Worm (Caenorhabditis elegans): Measurements from ENCODE around the gene lsm-4.

lsm-4 gene

DNA sequence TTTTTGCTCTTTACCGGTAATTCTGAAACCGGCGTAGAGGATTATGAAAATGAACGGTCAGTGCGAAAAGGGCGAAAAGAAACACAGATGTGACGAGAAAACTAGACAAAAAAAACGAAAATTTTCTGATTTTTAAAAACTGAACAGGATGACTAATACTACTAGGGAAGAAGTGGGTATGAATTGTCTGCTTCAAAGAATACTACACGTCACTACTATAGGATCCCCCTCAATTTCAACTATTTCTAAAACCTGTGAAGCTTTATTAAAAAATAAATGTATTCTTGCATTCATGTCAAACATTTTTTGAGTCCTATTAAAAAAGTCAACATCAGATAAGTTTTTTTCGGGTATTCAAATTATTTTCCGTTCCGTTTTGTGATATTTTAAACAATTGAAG is 28.9 kb downstream of the lsm-4 start:
- TF ChIP-seq nhr-232 (tag; optimal IDR thresholded peaks at IDR 0.05) (no peak), odd-2 (tag; optimal IDR thresholded peaks at IDR 0.05) (no peak), unc-42 (tag; optimal IDR thresholded peaks at IDR 0.05) (no peak), elt-2 (tag; optimal IDR thresholded peaks at IDR 0.05) (no peak), T23F11.4 (GFP tag; optimal IDR thresholded peaks at IDR 0.05) (no peak), lim-6 (tag; optimal IDR thresholded peaks at IDR 0.05) (no peak)

ce11 chrII:7217047-7217446 is 35.9 kb downstream of the lsm-4 start, which contains the start of gene E04F6.10:
Gene E04F6.10 (minus strand): TSS chrII:7217147.
- no peak for TF ChIP-seq nhr-11 (tag; optimal IDR thresholded peaks at IDR 0.05)
- TF ChIP-seq pag-3 (tag; optimal IDR thresholded peaks at IDR 0.05; ENCODE audit: borderline replicate concordance), result no peak
- no peak for TF ChIP-seq ceh-24 (tag; optimal IDR thresholded peaks at IDR 0.05)
- no peak for TF ChIP-seq K02D7.2 (tag; optimal IDR thresholded peaks at IDR 0.05)
- TF ChIP-seq unc-3 (GFP tag; conservative IDR thresholded peaks at IDR 0.05), result no peak
- TF ChIP-seq unc-3 (tag; optimal IDR thresholded peaks at IDR 0.05), result no peak
- no peak for TF ChIP-seq sdc-2 (tag; optimal IDR thresholded peaks at IDR 0.05)
- TF ChIP-seq ceh-9 (tag; optimal IDR thresholded peaks at IDR 0.05), result no peak
- TF ChIP-seq elt-4 (tag; optimal IDR thresholded peaks at IDR 0.05), result no peak
- no peak for TF ChIP-seq pros-1 (tag; optimal IDR thresholded peaks at IDR 0.05)
- no peak for TF ChIP-seq fkh-10 (GFP tag; optimal IDR thresholded peaks at IDR 0.05)

DNA sequence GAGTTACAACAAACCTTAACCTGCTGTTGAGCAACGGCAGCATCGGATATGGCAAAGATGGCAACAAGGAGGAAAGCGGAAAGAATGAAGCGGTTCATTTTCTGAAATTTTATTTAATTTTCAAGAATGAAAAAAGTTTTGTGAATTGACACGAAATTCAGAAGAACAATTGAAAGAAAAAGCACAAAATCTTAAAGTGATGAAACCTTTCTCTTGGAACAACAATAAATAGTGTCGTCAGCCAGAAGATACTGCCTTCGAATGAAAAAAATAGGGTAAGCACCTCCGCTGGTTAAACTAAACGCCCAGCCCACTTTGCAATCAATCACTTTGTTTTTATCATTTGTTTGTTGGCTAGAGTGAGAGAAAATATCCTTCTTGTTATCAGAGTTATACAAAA is 40.9 kb downstream of the lsm-4 start, which contains the start of gene E04F6.9:
Gene E04F6.9 (minus strand): TSS at position 101 of the 400 bp plus-strand sequence.
- TF ChIP-seq unc-3 (GFP tag; conservative IDR thresholded peaks at IDR 0.05) (no peak), unc-3 (tag; optimal IDR thresholded peaks at IDR 0.05) (no peak), mec-3 (tag; optimal IDR thresholded peaks at IDR 0.05; ENCODE audit: borderline replicate concordance) (no peak), hlh-6 (tag; optimal IDR thresholded peaks at IDR 0.05) (no peak), pros-1 (tag; optimal IDR thresholded peaks at IDR 0.05) (no peak), ref-2 (tag; optimal IDR thresholded peaks at IDR 0.05) (no peak), C38D4.7 (GFP tag; optimal IDR thresholded peaks at IDR 0.05) (no peak), ceh-48 (tag; optimal IDR thresholded peaks at IDR 0.05) (no peak), K09A11.1 (tag; optimal IDR thresholded peaks at IDR 0.05; ENCODE audit: insufficient read depth) (no peak), tbx-2 (tag; optimal IDR thresholded peaks at IDR 0.05) (no peak), odd-2 (tag; optimal IDR thresholded peaks at IDR 0.05) (no peak), pat-9 (tag; optimal IDR thresholded peaks at IDR 0.05) (no peak), sox-4 (tag; optimal IDR thresholded peaks at IDR 0.05) (no peak)

DNA sequence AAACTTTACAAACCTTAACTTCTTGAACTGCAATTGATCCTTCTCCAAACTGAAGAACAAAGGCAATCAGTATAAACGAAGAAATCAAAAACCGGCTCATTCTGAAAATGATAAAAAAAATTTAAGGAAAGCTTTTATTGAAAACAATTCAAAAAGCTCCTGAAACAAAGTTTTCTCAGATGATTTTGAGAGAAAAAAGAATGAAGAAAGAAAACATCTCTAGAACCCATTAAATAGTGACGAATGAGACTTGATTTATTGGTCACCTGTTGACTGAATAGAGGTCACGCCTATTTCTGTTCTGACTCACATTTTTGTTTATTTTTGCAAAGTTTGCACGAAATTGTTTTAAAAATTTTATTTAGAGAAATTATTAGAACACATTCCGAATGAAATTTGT is 41.7 kb downstream of the lsm-4 start, which contains the start of gene E04F6.8:
Gene E04F6.8 (minus strand): TSS at position 101 of the 400 bp plus-strand sequence.
- no peak for TF ChIP-seq tbx-2 (tag; optimal IDR thresholded peaks at IDR 0.05)
- TF ChIP-seq hlh-15 (tag; optimal IDR thresholded peaks at IDR 0.05), result no peak
- TF ChIP-seq ceh-6 (GFP tag; optimal IDR thresholded peaks at IDR 0.05), result no peak
- no peak for TF ChIP-seq gmeb-2 (tag; optimal IDR thresholded peaks at IDR 0.05)
- TF ChIP-seq ceh-2 (tag; optimal IDR thresholded peaks at IDR 0.05), result no peak
- TF ChIP-seq ahr-1 (tag; optimal IDR thresholded peaks at IDR 0.05), result no peak
- no peak for TF ChIP-seq eyg-1 (tag; optimal IDR thresholded peaks at IDR 0.05)

- TF ChIP-seq tbx-2 (tag; optimal IDR thresholded peaks at IDR 0.05), result no peak
Observed at ce11 chrII:7210187-7210586, 42.8 kb downstream of the lsm-4 start, which contains the start of gene E04F6.15. Gene E04F6.15 (minus strand): TSS chrII:7210287.

DNA sequence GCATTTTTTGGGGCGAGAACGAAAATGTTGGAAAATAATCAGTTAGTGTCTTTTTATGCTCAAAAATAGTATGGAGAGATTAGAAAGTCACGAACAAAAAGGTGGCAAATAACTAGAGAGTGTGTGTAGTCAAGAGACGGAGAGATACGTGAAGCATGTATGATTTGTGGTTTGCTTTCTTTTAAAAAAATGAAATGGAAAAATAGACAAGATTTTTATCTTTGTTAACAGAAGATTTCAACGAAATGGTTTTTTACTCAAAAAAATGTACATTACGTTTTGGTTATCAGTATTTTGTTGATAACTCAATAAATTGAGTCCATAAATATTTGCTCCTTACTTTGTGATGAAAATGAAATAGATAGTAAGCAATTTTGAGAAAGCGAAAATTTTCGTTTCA is 44.8 kb downstream of the lsm-4 start, which contains the start of gene dhs-7:
Gene dhs-7 (minus strand): TSS at position 277 of the 400 bp plus-strand sequence.
- TF ChIP-seq ceh-19 (GFP tag; optimal IDR thresholded peaks at IDR 0.05) (no peak), T23F11.4 (GFP tag; optimal IDR thresholded peaks at IDR 0.05) (no peak), madf-2 (tag; optimal IDR thresholded peaks at IDR 0.05) (no peak), ceh-24 (tag; optimal IDR thresholded peaks at IDR 0.05) (no peak), ceh-6 (GFP tag; optimal IDR thresholded peaks at IDR 0.05) (no peak), zip-5 (tag; optimal IDR thresholded peaks at IDR 0.05) (no peak), hlh-8 (tag; optimal IDR thresholded peaks at IDR 0.05) (no peak), ceh-31 (tag; optimal IDR thresholded peaks at IDR 0.05) (no peak)

Data from whole organism, late embryonic.